Fruit fly (Drosophila melanogaster) whole organism, embryonic: Measurements from ENCODE around the gene dgt2.

ENCODE experiments used
- Awh ChIP-seq: fragments of 200-800 bp; sonication (Bioruptor generic); IDR thresholded peaks from 2 replicates; pipeline ENCODE4, ENCODE4 v1.3.6; 2022; ENCODE audit warnings: missing biosample characterization, missing genetic modification characterization
- CG11247 ChIP-seq: fragments of 200-800 bp; sonication (Bioruptor generic); IDR thresholded peaks from 2 replicates; pipeline ENCODE4 v1.3.6; 2022; ENCODE audit warnings: missing biosample characterization, missing genetic modification characterization
- CG11398 ChIP-seq: fragments of 200-800 bp; sonication (Bioruptor generic); optimal IDR thresholded peaks from 2 replicates; lab custom pipeline; 2016; ENCODE audit warnings: missing biosample characterization, missing genetic modification characterization
- CG12769 ChIP-seq: fragments of 200-800 bp; sonication (Bioruptor generic); optimal IDR thresholded peaks from 2 replicates; lab custom pipeline; 2019; ENCODE audit warnings: missing biosample characterization, mild to moderate bottlenecking, missing genetic modification characterization, moderate library complexity
- CG15011 ChIP-seq: fragments of 200-800 bp; sonication (Bioruptor generic); optimal IDR thresholded peaks from 3 replicates; lab custom pipeline; 2018; ENCODE audit warnings: missing biosample characterization, mild to moderate bottlenecking, missing genetic modification characterization
- CG15269 ChIP-seq: fragments of 200-800 bp; sonication (Bioruptor generic); optimal IDR thresholded peaks from 2 replicates; lab custom pipeline; 2018; ENCODE audit warnings: missing biosample characterization, mild to moderate bottlenecking, missing genetic modification characterization, moderate library complexity
- CG17612 ChIP-seq: fragments of 200-800 bp; sonication (Bioruptor generic); IDR thresholded peaks from 2 replicates; pipeline ENCODE4 v1.3.6; 2022; ENCODE audit warnings: missing biosample characterization, missing genetic modification characterization
- CG18011 ChIP-seq: fragments of 200-800 bp; sonication (Bioruptor generic); optimal IDR thresholded peaks from 2 replicates; lab custom pipeline; 2017; ENCODE audit warnings: missing biosample characterization, missing genetic modification characterization, mild to moderate bottlenecking, moderate library complexity, missing genotype
- CG4404 ChIP-seq: fragments of 200-800 bp; sonication (Bioruptor generic); IDR thresholded peaks from 2 replicates; pipeline ENCODE4 v1.3.6; 2022; ENCODE audit warnings: missing biosample characterization, missing genetic modification characterization
- CG6254 ChIP-seq: fragments of 200-800 bp; sonication (Bioruptor generic); optimal IDR thresholded peaks from 3 replicates; lab custom pipeline; 2017; ENCODE audit warnings: mild to moderate bottlenecking, missing biosample characterization, missing genetic modification reagents, missing genetic modification characterization
- CG7357 ChIP-seq: fragments of 200-800 bp; sonication (Bioruptor generic); IDR thresholded peaks from 3 replicates; pipeline ENCODE4 v1.3.6; 2022; ENCODE audit warnings: missing biosample characterization, missing genetic modification characterization
- CG8388 ChIP-seq: fragments of 200-800 bp; sonication (Bioruptor generic); optimal IDR thresholded peaks from 2 replicates; lab custom pipeline; 2019; ENCODE audit warnings: missing biosample characterization, mild to moderate bottlenecking, missing genetic modification characterization, moderate library complexity
- Chrac-16 ChIP-seq: fragments of 200-800 bp; sonication (Bioruptor generic); optimal IDR thresholded peaks from 3 replicates; lab custom pipeline; 2016; ENCODE audit warnings: missing biosample characterization, missing genetic modification characterization
- Dref ChIP-seq: fragments of 200-800 bp; sonication (Bioruptor generic); IDR thresholded peaks from 2 replicates; pipeline ENCODE4 v1.3.6; 2022; ENCODE audit warnings: missing biosample characterization, missing genetic modification characterization
- Drgx ChIP-seq: fragments of 200-800 bp; sonication (Bioruptor generic); IDR thresholded peaks from 2 replicates; pipeline ENCODE4 v1.3.6; 2022; ENCODE audit warnings: missing biosample characterization, missing genetic modification characterization
- Ets65A ChIP-seq: fragments of 200-800 bp; sonication (Bioruptor generic); peaks from one replicate; lab custom pipeline; 2016; ENCODE audit warnings: missing biosample characterization, missing genetic modification characterization
- Gug ChIP-seq: fragments of 200-800 bp; sonication (Bioruptor generic); IDR thresholded peaks from 4 replicates; pipeline ENCODE4 v1.3.6; 2022; ENCODE audit warnings: missing biosample characterization, missing genetic modification characterization
- HHEX ChIP-seq: fragments of 200-800 bp; sonication (Bioruptor generic); optimal IDR thresholded peaks from 3 replicates; lab custom pipeline; 2017; ENCODE audit warnings: missing biosample characterization, mild to moderate bottlenecking, missing genetic modification characterization, missing genetic modification reagents
- Hsf ChIP-seq: fragments of 200-800 bp; sonication (Bioruptor generic); optimal IDR thresholded peaks from 3 replicates; lab custom pipeline; 2016; ENCODE audit warnings: missing biosample characterization, missing genetic modification characterization
- Lhr ChIP-seq: fragments of 200-800 bp; sonication (Bioruptor generic); optimal IDR thresholded peaks from 3 replicates; lab custom pipeline; 2017; ENCODE audit warnings: mild to moderate bottlenecking, missing biosample characterization, missing genetic modification reagents, missing genetic modification characterization
- Rfx ChIP-seq: fragments of 200-800 bp; sonication (Bioruptor generic); IDR thresholded peaks from 2 replicates; pipeline ENCODE4 v1.3.6; 2022; ENCODE audit warnings: missing biosample characterization, missing genetic modification characterization
- cg ChIP-seq: fragments of 200-800 bp; sonication (Bioruptor generic); optimal IDR thresholded peaks from 3 replicates; lab custom pipeline; 2019; ENCODE audit warnings: missing biosample characterization, mild to moderate bottlenecking, missing genetic modification characterization, moderate library complexity
- chinmo ChIP-seq: fragments of 200-800 bp; sonication (Bioruptor generic); IDR thresholded peaks from 4 replicates; pipeline ENCODE4 v1.3.6; 2022; ENCODE audit warnings: missing biosample characterization, missing genetic modification characterization; ENCODE audit not compliant: partially characterized antibody
- esg ChIP-seq: fragments of 200-800 bp; sonication (Bioruptor generic); conservative IDR thresholded peaks from 2 replicates; pipeline ENCODE4 v1.3.6; 2022; ENCODE audit warnings: missing biosample characterization, missing genetic modification characterization
- eyg ChIP-seq: fragments of 200-800 bp; sonication (Bioruptor generic); optimal IDR thresholded peaks from 3 replicates; lab custom pipeline; 2016; ENCODE audit warnings: missing biosample characterization, missing genetic modification characterization
- gfzf ChIP-seq: fragments of 200-800 bp; sonication (Bioruptor generic); optimal IDR thresholded peaks from 2 replicates; lab custom pipeline; 2016; ENCODE audit warnings: missing biosample characterization, mild to moderate bottlenecking, missing genetic modification characterization, moderate library complexity
- grn ChIP-seq: fragments of 200-800 bp; sonication (Bioruptor generic); optimal IDR thresholded peaks from 3 replicates; lab custom pipeline; 2017; ENCODE audit warnings: missing biosample characterization, missing genetic modification characterization
- hb ChIP-seq: fragments of 200-800 bp; sonication (Bioruptor generic); IDR thresholded peaks from 3 replicates; pipeline ENCODE4 v1.3.6; 2022; ENCODE audit warnings: missing biosample characterization, missing genetic modification characterization; ENCODE audit not compliant: partially characterized antibody
- ind ChIP-seq: fragments of 200-800 bp; sonication (Bioruptor generic); optimal IDR thresholded peaks from 3 replicates; lab custom pipeline; 2016; ENCODE audit warnings: missing biosample characterization, missing genetic modification characterization
- lbe ChIP-seq: fragments of 200-800 bp; sonication (Bioruptor generic); optimal IDR thresholded peaks from 2 replicates; lab custom pipeline; 2016; ENCODE audit warnings: missing biosample characterization, mild to moderate bottlenecking, missing genetic modification characterization
- oc ChIP-seq: fragments of 200-800 bp; sonication (Bioruptor generic); optimal IDR thresholded peaks from 2 replicates; lab custom pipeline; 2018; ENCODE audit warnings: missing biosample characterization, mild to moderate bottlenecking, missing genetic modification characterization, moderate library complexity
- run ChIP-seq: fragments of 200-800 bp; sonication (Bioruptor generic); optimal IDR thresholded peaks from 3 replicates; lab custom pipeline; 2018; ENCODE audit warnings: missing biosample characterization, mild to moderate bottlenecking, missing genetic modification characterization
- salm ChIP-seq: fragments of 200-800 bp; sonication (Bioruptor generic); optimal IDR thresholded peaks from 2 replicates; lab custom pipeline; 2018; ENCODE audit warnings: missing biosample characterization, mild to moderate bottlenecking, missing genetic modification characterization
- sd ChIP-seq: fragments of 200-800 bp; sonication (Bioruptor generic); optimal IDR thresholded peaks from 3 replicates; lab custom pipeline; 2018; ENCODE audit warnings: missing biosample characterization, mild to moderate bottlenecking, missing genetic modification characterization, moderate library complexity
- sens ChIP-seq: fragments of 200-800 bp; sonication (Bioruptor generic); peaks from one replicate; lab custom pipeline; 2016; ENCODE audit warnings: missing biosample characterization, missing genetic modification characterization
- shn ChIP-seq: fragments of 200-800 bp; sonication (Bioruptor generic); optimal IDR thresholded peaks from 3 replicates; lab custom pipeline; 2016; ENCODE audit warnings: missing biosample characterization, missing genetic modification characterization
- sqz ChIP-seq: fragments of 200-800 bp; sonication (Bioruptor generic); optimal IDR thresholded peaks from 3 replicates; lab custom pipeline; 2018; ENCODE audit warnings: missing biosample characterization, mild to moderate bottlenecking, missing genetic modification characterization

Gene dgt2

dm6 chr2L:11963422-11964322 is 26.1 kb upstream of the dgt2 start (continued):
- TF ChIP-seq shn (GFP tag; lab: Kevin White, UChicago) = no peak
- no peak for TF ChIP-seq CG7357
- TF ChIP-seq Awh (GFP tag; lab: Robert Waterston, UW) = peak; percentile 71
- peak; percentile 0 for TF ChIP-seq grn (GFP tag; lab: Kevin White, UChicago)
- no peak for TF ChIP-seq Dref (GFP tag; lab: Robert Waterston, UW)
- TF ChIP-seq Rfx = no peak
- TF ChIP-seq sqz = peak; percentile 15
- TF ChIP-seq CG15011 (GFP tag; lab: Kevin White, UChicago) = no peak
- no peak for TF ChIP-seq CG6254 (GFP tag; lab: Kevin White, UChicago)
- TF ChIP-seq run (tag; lab: Kevin White, UChicago) = no peak
- no peak for TF ChIP-seq gfzf (GFP tag; lab: Kevin White, UChicago)
- TF ChIP-seq CG4404 (GFP tag; lab: Robert Waterston, UW) = no peak
- TF ChIP-seq CG17612 (GFP tag; lab: Robert Waterston, UW) = no peak
- TF ChIP-seq ind (GFP tag; lab: Kevin White, UChicago) = no peak
- no peak for TF ChIP-seq HHEX
- no peak for TF ChIP-seq CG18011
- TF ChIP-seq Lhr = no peak
- no peak for TF ChIP-seq salm
- no peak for TF ChIP-seq Hsf (GFP tag; lab: Kevin White, UChicago)
- peak; percentile 39 for TF ChIP-seq oc (tag; lab: Kevin White, UChicago)
- no peak for TF ChIP-seq CG8388
- 0 out of 4 replicates have a peak, but pooled peaks have one; percentile 39 for TF ChIP-seq chinmo (GFP tag; lab: Robert Waterston, UW)
- TF ChIP-seq Chrac-16 (GFP tag; lab: Kevin White, UChicago) = no peak
- peak; percentile 5 for TF ChIP-seq sd (tag; lab: Kevin White, UChicago)
- peak; percentile 73 for TF ChIP-seq CG15269 (tag; lab: Kevin White, UChicago)
- peak; percentile 42 for TF ChIP-seq CG12769
- TF ChIP-seq esg (GFP tag; lab: Robert Waterston, UW) = no peak

- TF ChIP-seq CG11398 (GFP tag; lab: Kevin White, UChicago) (no peak), cg (GFP tag; lab: Kevin White, UChicago) (peak; percentile 5), Drgx (GFP tag; lab: Robert Waterston, UW) (0 out of 2 replicates have a peak, but pooled peaks have one; percentile 12), Gug (GFP tag; lab: Robert Waterston, UW) (no peak), Ets65A (GFP tag; lab: Kevin White, UChicago) (peak; percentile 2), hb (GFP tag; lab: Robert Waterston, UW) (no peak), sens (GFP tag; lab: Kevin White, UChicago) (peak; percentile 79), lbe (GFP tag; lab: Kevin White, UChicago) (peak; percentile 0), CG11247 (0 out of 2 replicates have a peak, but pooled peaks have one; percentile 8), eyg (GFP tag; lab: Kevin White, UChicago) (no peak)
Measured at dm6 chr2L:11965610-11966594, 23.8 kb upstream of the dgt2 start.
